Worm (Caenorhabditis elegans) whole organism, late embryonic: ENCODE measurements around the gene spe-27.

Source experiments
- ahr-1 ChIP-seq: sonication (generic microtip); optimal IDR thresholded peaks from 2 replicates; lab custom pipeline; 2016; ENCODE audit warnings: missing genetic modification characterization, missing compliant biosample characterization
- ama-1 ChIP-seq: fragments of 150-350 bp; optimal IDR thresholded peaks from 2 replicates; lab custom pipeline; 2014
- dve-1 ChIP-seq: sonication (generic microtip); optimal IDR thresholded peaks from 2 replicates; lab custom pipeline; 2017; ENCODE audit warnings: antibody characterized with exemption, mild to moderate bottlenecking, missing genetic modification characterization, missing compliant biosample characterization
- hlh-30 ChIP-seq: sonication (generic microtip); optimal IDR thresholded peaks from 2 replicates; lab custom pipeline; 2017; ENCODE audit warnings: antibody characterized with exemption, missing genetic modification characterization, missing compliant biosample characterization; ENCODE audit not compliant: insufficient read depth
- hlh-6 ChIP-seq: sonication (generic microtip); optimal IDR thresholded peaks from 2 replicates; lab custom pipeline; 2016; ENCODE audit warnings: missing genotype, missing genetic modification characterization, missing compliant biosample characterization
- lin-11 ChIP-seq: fragments of 200-800 bp; sonication (Bioruptor generic); optimal IDR thresholded peaks from 2 replicates; lab custom pipeline; 2018; ENCODE audit warnings: mild to moderate bottlenecking, missing genetic modification characterization, missing compliant biosample characterization
- nfya-1 ChIP-seq: sonication (generic microtip); optimal IDR thresholded peaks from 2 replicates; lab custom pipeline; 2017; ENCODE audit warnings: missing genetic modification characterization, mild to moderate bottlenecking, missing compliant biosample characterization, antibody characterized with exemption, moderate library complexity
- nhr-11 ChIP-seq: fragments of 150-350 bp; optimal IDR thresholded peaks from 2 replicates; lab custom pipeline; 2014; ENCODE audit warnings: missing biosample characterization, missing genetic modification characterization
- pha-4 ChIP-seq: fragments of 150-350 bp; optimal IDR thresholded peaks from 2 replicates; lab custom pipeline; 2018; ENCODE audit warnings: missing biosample characterization, missing genetic modification reagents, missing genetic modification characterization
- rnt-1 ChIP-seq: sonication (generic microtip); optimal IDR thresholded peaks from 2 replicates; lab custom pipeline; 2016; ENCODE audit warnings: missing genetic modification characterization, missing compliant biosample characterization
- sox-4 ChIP-seq: sonication (generic microtip); optimal IDR thresholded peaks from 2 replicates; lab custom pipeline; 2017; ENCODE audit warnings: mild to moderate bottlenecking, missing genetic modification characterization, inconsistent platforms, missing compliant biosample characterization
- ttx-3 ChIP-seq: sonication (generic microtip); optimal IDR thresholded peaks from 2 replicates; lab custom pipeline; 2016; ENCODE audit warnings: missing genetic modification reagents, missing genetic modification characterization, missing compliant biosample characterization
- unc-42 ChIP-seq: sonication (generic microtip); optimal IDR thresholded peaks from 2 replicates; lab custom pipeline; 2016; ENCODE audit warnings: missing genotype, missing genetic modification characterization, missing compliant biosample characterization

- TF ChIP-seq pha-4 (tag; lab: Kevin White, UChicago) (no peak), nhr-11 (tag; lab: Kevin White, UChicago) (no peak), sox-4 (tag; lab: Kevin White, UChicago) (no peak), nfya-1 (tag; lab: Kevin White, UChicago) (no peak), ttx-3 (tag; lab: Kevin White, UChicago) (no peak), hlh-30 (no peak), ama-1 (no peak), hlh-6 (tag; lab: Kevin White, UChicago) (no peak), dve-1 (tag; lab: Kevin White, UChicago) (no peak), ahr-1 (no peak), lin-11 (tag; lab: Kevin White, UChicago) (no peak), unc-42 (no peak), rnt-1 (no peak)
Measured at ce11 chrIV:5885180-5885887, 19.6 kb upstream of the spe-27 start, which contains the start of gene glf-1.
